Worm (Caenorhabditis elegans) whole organism, young adult: Measurements from ENCODE around the gene C08F8.3.

ENCODE experiments used
- B0019.2 ChIP-seq: fragments of 200-800 bp; sonication (Bioruptor generic); conservative IDR thresholded peaks from 2 replicates; pipeline ENCODE4 v1.3.6; 2022; ENCODE audit warnings: missing genetic modification reagents, missing genetic modification characterization, missing compliant biosample characterization
- B0336.3 ChIP-seq: fragments of 200-800 bp; sonication (Bioruptor generic); IDR thresholded peaks from 2 replicates; pipeline ENCODE4 v1.3.6; 2022; ENCODE audit warnings: missing genetic modification characterization, missing compliant biosample characterization
- C06A6.2 ChIP-seq: fragments of 200-800 bp; sonication (Bioruptor generic); conservative IDR thresholded peaks from 2 replicates; pipeline ENCODE4 v1.3.6; 2022; ENCODE audit warnings: missing genetic modification characterization, missing compliant biosample characterization
- F33H1.4 ChIP-seq: fragments of 200-800 bp; sonication (Bioruptor generic); IDR thresholded peaks from 2 replicates; pipeline ENCODE4 v1.3.6; 2022; ENCODE audit warnings: missing genetic modification reagents, missing genetic modification characterization, missing compliant biosample characterization
- F57C9.4 ChIP-seq: sonication (generic microtip); optimal IDR thresholded peaks from 2 replicates; lab custom pipeline; 2017; ENCODE audit warnings: mild to moderate bottlenecking, missing genetic modification characterization, missing compliant biosample characterization
- K11D2.4 ChIP-seq: fragments of 200-800 bp; sonication (Bioruptor generic); IDR thresholded peaks from 2 replicates; pipeline ENCODE4 v1.3.6; 2022; ENCODE audit warnings: missing genetic modification reagents, missing genetic modification characterization, missing compliant biosample characterization
- T07F8.4 ChIP-seq: sonication (generic microtip); optimal IDR thresholded peaks from 2 replicates; lab custom pipeline; 2016; ENCODE audit warnings: mild to moderate bottlenecking, missing genetic modification characterization, moderate library complexity, missing compliant biosample characterization
- Y53G8AR.9 ChIP-seq: fragments of 200-800 bp; sonication (Bioruptor generic); conservative IDR thresholded peaks from 2 replicates; pipeline ENCODE4 v1.3.6; 2022; ENCODE audit warnings: missing genetic modification reagents, missing genetic modification characterization, missing compliant biosample characterization
- Y67H2A.10 ChIP-seq: fragments of 200-800 bp; sonication (Bioruptor generic); conservative IDR thresholded peaks from 2 replicates; pipeline ENCODE4 v1.3.6; 2022; ENCODE audit warnings: missing genetic modification reagents, missing genetic modification characterization, missing compliant biosample characterization
- Y79H2A.3 ChIP-seq: fragments of 200-800 bp; sonication (Bioruptor generic); conservative IDR thresholded peaks from 2 replicates; pipeline ENCODE4 v1.3.6; 2022; ENCODE audit warnings: missing genetic modification reagents, missing genetic modification characterization, missing compliant biosample characterization
- ZK185.1 ChIP-seq: sonication (generic microtip); optimal IDR thresholded peaks from 2 replicates; lab custom pipeline; 2016; ENCODE audit warnings: mild to moderate bottlenecking, missing genetic modification characterization, missing compliant biosample characterization; ENCODE audit not compliant: poor library complexity, severe bottlenecking
- atf-7 ChIP-seq: sonication (generic microtip); optimal IDR thresholded peaks from 2 replicates; lab custom pipeline; 2017; ENCODE audit warnings: mild to moderate bottlenecking, missing genetic modification characterization, missing compliant biosample characterization
- athp-1 ChIP-seq: sonication (generic microtip); optimal IDR thresholded peaks from 2 replicates; lab custom pipeline; 2017; ENCODE audit warnings: mild to moderate bottlenecking, missing genetic modification characterization, missing compliant biosample characterization
- bed-1 ChIP-seq: fragments of 200-800 bp; sonication (Bioruptor generic); IDR thresholded peaks from 2 replicates; pipeline ENCODE4 v1.3.6; 2022; ENCODE audit warnings: missing genetic modification reagents, missing genetic modification characterization, missing compliant biosample characterization
- bed-2 ChIP-seq: fragments of 200-800 bp; sonication (Bioruptor generic); IDR thresholded peaks from 2 replicates; pipeline ENCODE4 v1.3.6; 2022; ENCODE audit warnings: missing genetic modification reagents, missing genetic modification characterization, missing compliant biosample characterization
- cebp-1 ChIP-seq, 2 experiments: fragments of 200-800 bp in 1 of 2; sonication (Bioruptor generic) in 1 of 2; sonication (generic microtip) in 1 of 2; IDR thresholded peaks in 1 of 2; optimal IDR thresholded peaks in 1 of 2; 2 replicates each; pipeline versions ENCODE4 v1.3.6 to Lab custom; 2017 to 2022; ENCODE audit warnings: missing compliant biosample characterization in 2 of 2, missing genetic modification characterization in 2 of 2, mild to moderate bottlenecking in 1 of 2, missing genetic modification reagents in 1 of 2, moderate library complexity in 1 of 2
- cebp-2 ChIP-seq: fragments of 200-800 bp; sonication (Bioruptor generic); IDR thresholded peaks from 2 replicates; pipeline ENCODE4 v1.3.6; 2022; ENCODE audit warnings: missing genetic modification characterization, missing compliant biosample characterization
- ceh-100 ChIP-seq: fragments of 200-800 bp; sonication (Bioruptor generic); IDR thresholded peaks from 2 replicates; pipeline ENCODE4 v1.3.6; 2022; ENCODE audit warnings: missing genetic modification reagents, missing genetic modification characterization, missing compliant biosample characterization
- ceh-40 ChIP-seq: fragments of 200-800 bp; sonication (Bioruptor generic); IDR thresholded peaks from 2 replicates; pipeline ENCODE4 v1.3.6; 2022; ENCODE audit warnings: missing genetic modification characterization, missing compliant biosample characterization
- ceh-58 ChIP-seq: fragments of 200-800 bp; sonication (Bioruptor generic); IDR thresholded peaks from 2 replicates; pipeline ENCODE4 v1.3.6; 2022; ENCODE audit warnings: missing genetic modification characterization, missing compliant biosample characterization
- die-1 ChIP-seq: sonication (generic microtip); optimal IDR thresholded peaks from 2 replicates; lab custom pipeline; 2016; ENCODE audit warnings: missing genotype, mild to moderate bottlenecking, missing genetic modification characterization, missing compliant biosample characterization
- egl-44 ChIP-seq: fragments of 200-800 bp; sonication (Bioruptor generic); IDR thresholded peaks from 2 replicates; pipeline ENCODE4 v1.3.6; 2022; ENCODE audit warnings: missing genetic modification reagents, missing genetic modification characterization, missing compliant biosample characterization
- egrh-3 ChIP-seq: fragments of 200-800 bp; sonication (Bioruptor generic); IDR thresholded peaks from 2 replicates; pipeline ENCODE4 v1.3.6; 2022; ENCODE audit warnings: missing genetic modification reagents, missing genetic modification characterization, missing compliant biosample characterization
- ekl-4 ChIP-seq: fragments of 200-800 bp; sonication (Bioruptor generic); IDR thresholded peaks from 2 replicates; pipeline ENCODE4 v1.3.6; 2022; ENCODE audit warnings: missing genetic modification reagents, missing genetic modification characterization, missing compliant biosample characterization
- ets-4 ChIP-seq: fragments of 200-800 bp; sonication (Bioruptor generic); optimal IDR thresholded peaks from 2 replicates; lab custom pipeline; 2018; ENCODE audit warnings: mild to moderate bottlenecking, missing genetic modification characterization, missing compliant biosample characterization
- hlh-26 ChIP-seq: fragments of 200-800 bp; sonication (Bioruptor generic); conservative IDR thresholded peaks from 2 replicates; pipeline ENCODE4 v1.3.6; 2022; ENCODE audit warnings: missing genetic modification reagents, missing genetic modification characterization, missing compliant biosample characterization
- hmg-1.2 ChIP-seq: fragments of 200-800 bp; sonication (Bioruptor generic); IDR thresholded peaks from 2 replicates; pipeline ENCODE4 v1.3.6; 2022; ENCODE audit warnings: missing genetic modification reagents, missing genetic modification characterization, missing compliant biosample characterization
- hmg-20 ChIP-seq: fragments of 200-800 bp; sonication (Bioruptor generic); IDR thresholded peaks from 2 replicates; pipeline ENCODE4 v1.3.6; 2022; ENCODE audit warnings: missing genetic modification reagents, missing genetic modification characterization, missing compliant biosample characterization
- hrde-1 ChIP-seq: sonication (generic microtip); optimal IDR thresholded peaks from 2 replicates; lab custom pipeline; 2016; ENCODE audit warnings: missing genetic modification characterization, mild to moderate bottlenecking, missing compliant biosample characterization, moderate library complexity, missing genotype, missing genetic modification reagents, borderline replicate concordance
- hsf-1 ChIP-seq: fragments of 200-800 bp; sonication (Bioruptor generic); IDR thresholded peaks from 2 replicates; pipeline ENCODE4 v1.3.6; 2022; ENCODE audit warnings: missing genetic modification reagents, missing genetic modification characterization, missing compliant biosample characterization
- let-526 ChIP-seq: fragments of 200-800 bp; sonication (Bioruptor generic); IDR thresholded peaks from 2 replicates; pipeline ENCODE4 v1.3.6; 2022; ENCODE audit warnings: missing genetic modification reagents, missing genetic modification characterization, missing compliant biosample characterization
- lin-54 ChIP-seq: fragments of 200-800 bp; sonication (Bioruptor generic); optimal IDR thresholded peaks from 2 replicates; lab custom pipeline; 2018; ENCODE audit warnings: mild to moderate bottlenecking, missing genetic modification characterization, missing compliant biosample characterization
- lsl-1 ChIP-seq: fragments of 200-800 bp; sonication (Bioruptor generic); optimal IDR thresholded peaks from 2 replicates; lab custom pipeline; 2018; ENCODE audit warnings: mild to moderate bottlenecking, missing genetic modification characterization, moderate library complexity, missing compliant biosample characterization
- madf-6 ChIP-seq: fragments of 200-800 bp; sonication (Bioruptor generic); IDR thresholded peaks from 2 replicates; pipeline ENCODE4 v1.3.6; 2022; ENCODE audit warnings: missing genetic modification reagents, missing genetic modification characterization, missing compliant biosample characterization
- mel-28 ChIP-seq: sonication (generic microtip); optimal IDR thresholded peaks from 2 replicates; lab custom pipeline; 2016; ENCODE audit warnings: borderline replicate concordance, mild to moderate bottlenecking, missing genetic modification characterization, missing compliant biosample characterization
- nfya-1 ChIP-seq: sonication (generic microtip); optimal IDR thresholded peaks from 2 replicates; lab custom pipeline; 2017; ENCODE audit warnings: antibody characterized with exemption, missing compliant biosample characterization, missing genetic modification characterization, borderline replicate concordance; ENCODE audit not compliant: insufficient read depth
- nhr-179 ChIP-seq: sonication (generic microtip); optimal IDR thresholded peaks from 2 replicates; lab custom pipeline; 2016; ENCODE audit warnings: mild to moderate bottlenecking, missing genetic modification characterization, missing compliant biosample characterization
- rcor-1 ChIP-seq: fragments of 200-800 bp; sonication (Bioruptor generic); IDR thresholded peaks from 2 replicates; pipeline ENCODE4 v1.3.6; 2022; ENCODE audit warnings: missing genetic modification reagents, missing genetic modification characterization, missing compliant biosample characterization
- repo-1 ChIP-seq: sonication (generic microtip); optimal IDR thresholded peaks from 2 replicates; lab custom pipeline; 2017; ENCODE audit warnings: mild to moderate bottlenecking, missing genetic modification characterization, missing compliant biosample characterization
- snpc-1.3 ChIP-seq: sonication (generic microtip); optimal IDR thresholded peaks from 2 replicates; lab custom pipeline; 2017; ENCODE audit warnings: missing genetic modification characterization, mild to moderate bottlenecking, missing compliant biosample characterization, antibody characterized with exemption, moderate library complexity, missing genotype, missing genetic modification reagents; ENCODE audit not compliant: insufficient read depth
- snpc-3.4 ChIP-seq: sonication (generic microtip); optimal IDR thresholded peaks from 2 replicates; lab custom pipeline; 2017; ENCODE audit warnings: missing genetic modification characterization, mild to moderate bottlenecking, missing compliant biosample characterization, antibody characterized with exemption, moderate library complexity, missing genotype, missing genetic modification reagents
- somi-1 ChIP-seq: fragments of 200-800 bp; sonication (Bioruptor generic); optimal IDR thresholded peaks from 2 replicates; lab custom pipeline; 2018; ENCODE audit warnings: mild to moderate bottlenecking, missing genetic modification characterization, missing compliant biosample characterization
- tbx-9 ChIP-seq: sonication (generic microtip); optimal IDR thresholded peaks from 2 replicates; lab custom pipeline; 2016; ENCODE audit warnings: borderline replicate concordance, missing genetic modification characterization, inconsistent platforms, missing compliant biosample characterization
- unc-62 ChIP-seq: fragments of 150-350 bp; optimal IDR thresholded peaks from 2 replicates; lab custom pipeline; 2014; ENCODE audit warnings: missing biosample characterization, missing genetic modification reagents, missing genetic modification characterization
- ztf-22 ChIP-seq: fragments of 200-800 bp; sonication (Bioruptor generic); optimal IDR thresholded peaks from 2 replicates; lab custom pipeline; 2018; ENCODE audit warnings: mild to moderate bottlenecking, missing genetic modification characterization, moderate library complexity, missing compliant biosample characterization
- ztf-6 ChIP-seq: fragments of 200-800 bp; sonication (Bioruptor generic); IDR thresholded peaks from 2 replicates; pipeline ENCODE4 v1.3.6; 2022; ENCODE audit warnings: missing genetic modification reagents, missing genetic modification characterization, missing compliant biosample characterization

C08F8.3 gene

DNA sequence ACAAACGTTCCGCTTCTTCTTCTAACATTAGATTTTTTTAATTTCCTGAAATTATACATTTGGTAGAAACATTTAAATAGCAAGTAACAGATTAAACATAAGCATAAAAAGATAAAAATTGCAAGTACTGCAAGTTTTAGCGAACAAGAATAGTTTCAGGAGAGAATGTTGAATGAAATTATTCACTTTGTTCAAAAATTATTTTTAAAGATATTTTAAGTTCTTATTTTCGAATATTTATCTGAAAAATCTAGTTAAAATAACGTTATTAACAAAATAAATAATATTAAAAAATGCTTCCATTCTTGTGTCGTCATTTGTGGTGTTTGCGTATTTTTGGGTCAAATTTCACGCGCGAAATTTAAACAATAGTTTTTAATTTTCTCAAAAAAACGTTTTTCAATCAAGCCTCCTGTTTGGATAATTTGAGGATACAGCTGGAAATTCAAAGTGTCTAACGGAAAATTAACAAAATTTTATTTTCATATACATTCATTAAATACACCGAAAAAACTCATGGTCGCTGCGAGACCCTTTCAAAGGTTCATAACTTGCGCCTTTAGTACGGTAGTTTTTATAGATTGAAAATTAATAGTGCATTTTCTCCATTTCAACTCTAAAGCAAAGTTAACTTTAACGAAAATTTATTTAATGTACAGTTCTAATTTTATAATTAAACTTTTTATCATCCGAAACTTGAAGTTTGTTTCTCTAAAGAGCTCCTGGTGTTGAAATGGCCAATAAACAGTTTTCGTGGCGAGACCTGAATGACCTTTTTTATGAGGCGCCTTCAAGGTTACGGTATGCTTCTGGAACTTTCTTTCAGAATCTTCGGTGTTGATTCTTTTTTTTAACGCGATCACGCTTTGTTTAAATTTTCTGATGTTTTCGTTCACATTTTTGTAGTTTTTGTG lies 12.3 kb upstream of the C08F8.3 start, which contains the start of gene skih-2:
Gene skih-2 (minus strand): TSS at position 51 of the 914 bp plus-strand sequence.
- TF ChIP-seq hrde-1 (tag; lab: Kevin White, UChicago) (no peak), ceh-58 (GFP tag; lab: Robert Waterston, UW) (no peak), ceh-40 (no peak), hmg-20 (no peak), hlh-26 (GFP tag; lab: Robert Waterston, UW) (no peak), F33H1.4 (GFP tag; lab: Robert Waterston, UW) (peak; percentile 89), K11D2.4 (GFP tag; lab: Robert Waterston, UW) (no peak), ets-4 (no peak), hsf-1 (GFP tag; lab: Robert Waterston, UW) (peak; percentile 98), repo-1 (tag; lab: Kevin White, UChicago) (no peak), Y67H2A.10 (no peak), Y79H2A.3 (GFP tag; lab: Robert Waterston, UW) (no peak), T07F8.4 (tag; lab: Kevin White, UChicago) (no peak), bed-1 (GFP tag; lab: Robert Waterston, UW) (no peak), F57C9.4 (tag; lab: Kevin White, UChicago) (no peak), let-526 (no peak), snpc-3.4 (tag; lab: Kevin White, UChicago) (peak; percentile 14), cebp-1 (GFP tag; IDR thresholded peaks at IDR 0.05; lab: Robert Waterston, UW) (no peak), cebp-1 (tag; optimal IDR thresholded peaks at IDR 0.05; lab: Kevin White, UChicago) (no peak), lin-54 (GFP tag; lab: Kevin White, UChicago) (peak; percentile 75), madf-6 (GFP tag; lab: Robert Waterston, UW) (peak; percentile 95), egrh-3 (GFP tag; lab: Robert Waterston, UW) (no peak), tbx-9 (tag; lab: Kevin White, UChicago) (no peak), ZK185.1 (no peak), rcor-1 (peak; percentile 30; the same call in 1 of the 2 replicates), ekl-4 (GFP tag; lab: Robert Waterston, UW) (0 out of 2 replicates have a peak, but pooled peaks have one; percentile 15), cebp-2 (GFP tag; lab: Robert Waterston, UW) (no peak), mel-28 (tag; lab: Kevin White, UChicago) (no peak), nfya-1 (tag; lab: Kevin White, UChicago) (no peak), ceh-100 (GFP tag; lab: Robert Waterston, UW) (peak; percentile 44), ztf-6 (no peak), lsl-1 (GFP tag; lab: Kevin White, UChicago) (peak; percentile 93), B0019.2 (GFP tag; lab: Robert Waterston, UW) (no peak), somi-1 (GFP tag; lab: Kevin White, UChicago) (no peak), die-1 (tag; lab: Kevin White, UChicago) (no peak), atf-7 (tag; lab: Kevin White, UChicago) (no peak), bed-2 (GFP tag; lab: Robert Waterston, UW) (no peak), snpc-1.3 (tag; lab: Kevin White, UChicago) (no peak), C06A6.2 (GFP tag; lab: Robert Waterston, UW) (no peak), athp-1 (tag; lab: Kevin White, UChicago) (no peak), B0336.3 (GFP tag; lab: Robert Waterston, UW) (no peak), ztf-22 (no peak), Y53G8AR.9 (no peak), egl-44 (GFP tag; lab: Robert Waterston, UW) (no peak), unc-62 (GFP tag; lab: Kevin White, UChicago) (no peak), hmg-1.2 (GFP tag; lab: Robert Waterston, UW) (no peak), nhr-179 (tag; lab: Kevin White, UChicago) (no peak)
